Fruit fly (Drosophila melanogaster) whole organism, embryonic: ENCODE data around the gene CG17154.

Experiments used
- BEAF-32 ChIP-seq: fragments of 200-800 bp; sonication (Bioruptor generic); optimal IDR thresholded peaks from 3 replicates; lab custom pipeline; 2017; ENCODE audit warnings: missing biosample characterization, missing genetic modification characterization, mild to moderate bottlenecking, moderate library complexity, missing genetic modification reagents
- Bgb ChIP-seq: fragments of 200-800 bp; sonication (Bioruptor generic); IDR thresholded peaks from 2 replicates; pipeline ENCODE4 v1.3.6; 2022; ENCODE audit warnings: missing biosample characterization, missing genetic modification characterization; ENCODE audit not compliant: partially characterized antibody
- CG10267 ChIP-seq: fragments of 200-800 bp; sonication (Bioruptor generic); optimal IDR thresholded peaks from 2 replicates; lab custom pipeline; 2018; ENCODE audit warnings: missing biosample characterization, mild to moderate bottlenecking, missing genetic modification characterization, moderate library complexity
- CG10274 ChIP-seq: fragments of 200-800 bp; sonication (Bioruptor generic); optimal IDR thresholded peaks from 3 replicates; lab custom pipeline; 2017; ENCODE audit warnings: missing biosample characterization, mild to moderate bottlenecking, missing genetic modification characterization
- CG10543 ChIP-seq: fragments of 200-800 bp; sonication (Bioruptor generic); optimal IDR thresholded peaks from 3 replicates; lab custom pipeline; 2017; ENCODE audit warnings: missing biosample characterization, mild to moderate bottlenecking, missing genetic modification characterization, moderate library complexity
- CG10959 ChIP-seq: fragments of 200-800 bp; sonication (Bioruptor generic); IDR thresholded peaks from 2 replicates; pipeline ENCODE4 v1.3.6; 2022; ENCODE audit warnings: missing biosample characterization, missing genetic modification characterization
- CG10979 ChIP-seq: fragments of 200-800 bp; sonication (Bioruptor generic); optimal IDR thresholded peaks from 2 replicates; lab custom pipeline; 2018; ENCODE audit warnings: missing biosample characterization, mild to moderate bottlenecking, missing genetic modification characterization, moderate library complexity
- CG13296 ChIP-seq: fragments of 200-800 bp; sonication (Bioruptor generic); optimal IDR thresholded peaks from 3 replicates; lab custom pipeline; 2018; ENCODE audit warnings: missing biosample characterization, mild to moderate bottlenecking, missing genetic modification characterization
- CG15269 ChIP-seq: fragments of 200-800 bp; sonication (Bioruptor generic); optimal IDR thresholded peaks from 2 replicates; lab custom pipeline; 2018; ENCODE audit warnings: missing biosample characterization, mild to moderate bottlenecking, missing genetic modification characterization, moderate library complexity
- CG1529 ChIP-seq: fragments of 200-800 bp; sonication (Bioruptor generic); optimal IDR thresholded peaks from 3 replicates; lab custom pipeline; 2018; ENCODE audit warnings: missing biosample characterization, missing genetic modification characterization
- CG16863 ChIP-seq: fragments of 200-800 bp; sonication (Bioruptor generic); optimal IDR thresholded peaks from 3 replicates; lab custom pipeline; 2016; ENCODE audit warnings: missing biosample characterization, missing genetic modification characterization
- CG2120 ChIP-seq: fragments of 200-800 bp; sonication (Bioruptor generic); optimal IDR thresholded peaks from 3 replicates; lab custom pipeline; 2016; ENCODE audit warnings: missing biosample characterization, missing genetic modification characterization
- CG30431 ChIP-seq: fragments of 200-800 bp; sonication (Bioruptor generic); optimal IDR thresholded peaks from 2 replicates; lab custom pipeline; 2017; ENCODE audit warnings: missing biosample characterization, missing genetic modification characterization
- CG31224 ChIP-seq: fragments of 200-800 bp; sonication (Bioruptor generic); IDR thresholded peaks from 2 replicates; pipeline ENCODE4 v1.3.6; 2022; ENCODE audit warnings: missing biosample characterization, missing genetic modification characterization
- CG34224 ChIP-seq: fragments of 200-800 bp; sonication (Bioruptor generic); IDR thresholded peaks from 3 replicates; pipeline ENCODE4 v1.3.6; 2022; ENCODE audit warnings: missing biosample characterization, missing genetic modification characterization; ENCODE audit not compliant: partially characterized antibody
- CG6254 ChIP-seq: fragments of 200-800 bp; sonication (Bioruptor generic); optimal IDR thresholded peaks from 3 replicates; lab custom pipeline; 2017; ENCODE audit warnings: mild to moderate bottlenecking, missing biosample characterization, missing genetic modification reagents, missing genetic modification characterization
- CG7745 ChIP-seq: fragments of 200-800 bp; sonication (Bioruptor generic); optimal IDR thresholded peaks from 2 replicates; lab custom pipeline; 2018; ENCODE audit warnings: missing biosample characterization, mild to moderate bottlenecking, missing genetic modification characterization, moderate library complexity
- Chrac-16 ChIP-seq: fragments of 200-800 bp; sonication (Bioruptor generic); optimal IDR thresholded peaks from 3 replicates; lab custom pipeline; 2016; ENCODE audit warnings: missing biosample characterization, missing genetic modification characterization
- Dad ChIP-seq: fragments of 200-800 bp; sonication (Bioruptor generic); optimal IDR thresholded peaks from 3 replicates; lab custom pipeline; 2016; ENCODE audit warnings: missing biosample characterization, missing genetic modification characterization
- Dref ChIP-seq: fragments of 200-800 bp; sonication (Bioruptor generic); IDR thresholded peaks from 2 replicates; pipeline ENCODE4 v1.3.6; 2022; ENCODE audit warnings: missing biosample characterization, missing genetic modification characterization
- Elba2 ChIP-seq: fragments of 200-800 bp; sonication (Bioruptor generic); optimal IDR thresholded peaks from 3 replicates; lab custom pipeline; 2016; ENCODE audit warnings: missing biosample characterization, missing genetic modification characterization
- Hand ChIP-seq: fragments of 200-800 bp; sonication (Bioruptor generic); optimal IDR thresholded peaks from 2 replicates; lab custom pipeline; 2017; ENCODE audit warnings: mild to moderate bottlenecking, missing biosample characterization, missing genetic modification reagents, missing genetic modification characterization
- Tbp ChIP-seq: fragments of >200 bp; optimal IDR thresholded peaks from 2 replicates; lab custom pipeline; 2018; ENCODE audit warnings: missing biosample characterization, missing genetic modification characterization
- Usf ChIP-seq: fragments of 200-800 bp; sonication (Bioruptor generic); optimal IDR thresholded peaks from 2 replicates; lab custom pipeline; 2017; ENCODE audit warnings: missing genotype, missing biosample characterization, missing genetic modification characterization
- Xbp1 ChIP-seq: fragments of 200-800 bp; sonication (Bioruptor generic); optimal IDR thresholded peaks from 3 replicates; lab custom pipeline; 2016; ENCODE audit warnings: missing biosample characterization, mild to moderate bottlenecking, missing genetic modification characterization
- bcd ChIP-seq: fragments of 200-800 bp; sonication (Bioruptor generic); optimal IDR thresholded peaks from 2 replicates; lab custom pipeline; 2017; ENCODE audit warnings: missing biosample characterization, mild to moderate bottlenecking, missing genetic modification characterization
- btn ChIP-seq: fragments of 200-800 bp; sonication (Bioruptor generic); optimal IDR thresholded peaks from 2 replicates; lab custom pipeline; 2016; ENCODE audit warnings: missing biosample characterization, missing genetic modification characterization
- cad ChIP-seq: fragments of >200 bp; optimal IDR thresholded peaks from 2 replicates; lab custom pipeline; 2017; ENCODE audit warnings: missing biosample characterization, missing genetic modification characterization
- crol ChIP-seq: fragments of 200-800 bp; sonication (Bioruptor generic); IDR thresholded peaks from 2 replicates; pipeline ENCODE4 v1.3.6; 2022; ENCODE audit warnings: missing biosample characterization, missing genetic modification characterization
- cwo ChIP-seq: fragments of 200-800 bp; sonication (Bioruptor generic); optimal IDR thresholded peaks from 3 replicates; lab custom pipeline; 2017; ENCODE audit warnings: missing biosample characterization, missing genetic modification characterization, mild to moderate bottlenecking, moderate library complexity, missing genetic modification reagents
- dati ChIP-seq: fragments of 200-800 bp; sonication (Bioruptor generic); IDR thresholded peaks from 2 replicates; pipeline ENCODE4 v1.3.6; 2022; ENCODE audit warnings: missing biosample characterization, missing genetic modification characterization
- ems ChIP-seq: fragments of 200-800 bp; sonication (Bioruptor generic); optimal IDR thresholded peaks from 3 replicates; lab custom pipeline; 2016; ENCODE audit warnings: missing biosample characterization, missing genetic modification characterization
- fd102C ChIP-seq: fragments of 200-800 bp; sonication (Bioruptor generic); optimal IDR thresholded peaks from 2 replicates; lab custom pipeline; 2018; ENCODE audit warnings: missing biosample characterization, mild to moderate bottlenecking, missing genetic modification characterization, moderate library complexity
- gce ChIP-seq: fragments of 200-800 bp; sonication (Bioruptor generic); IDR thresholded peaks from 3 replicates; pipeline ENCODE4 v1.3.6; 2022; ENCODE audit warnings: missing biosample characterization, missing genetic modification characterization
- gro ChIP-seq: fragments of 200-800 bp; sonication (Bioruptor generic); optimal IDR thresholded peaks from 2 replicates; lab custom pipeline; 2016; ENCODE audit warnings: missing biosample characterization, missing genetic modification characterization
- insv ChIP-seq, 2 experiments: fragments of 200-800 bp; sonication (Bioruptor generic); optimal IDR thresholded peaks; 3 replicates each; lab custom pipeline; 2016 to 2018; ENCODE audit warnings: missing biosample characterization in 2 of 2, missing genetic modification characterization in 2 of 2
- kah ChIP-seq: fragments of 200-800 bp; sonication (Bioruptor generic); optimal IDR thresholded peaks from 2 replicates; lab custom pipeline; 2018; ENCODE audit warnings: missing biosample characterization, mild to moderate bottlenecking, missing genetic modification characterization
- odd ChIP-seq: fragments of 200-800 bp; sonication (Bioruptor generic); optimal IDR thresholded peaks from 2 replicates; lab custom pipeline; 2017; ENCODE audit warnings: missing biosample characterization, mild to moderate bottlenecking, missing genetic modification characterization
- pb ChIP-seq: fragments of 200-800 bp; sonication (Bioruptor generic); optimal IDR thresholded peaks from 3 replicates; lab custom pipeline; 2016; ENCODE audit warnings: missing biosample characterization, missing genetic modification characterization
- prd ChIP-seq, 3 experiments: fragments of >200 bp in 2 of 3; fragments of 200-800 bp in 1 of 3; sonication (Bioruptor generic) in 1 of 3; optimal IDR thresholded peaks in 2 of 3; IDR thresholded peaks in 1 of 3; 2 replicates in 2 of 3; 3 replicates in 1 of 3; pipeline versions ENCODE4 v1.3.6 to Lab custom; 2017 to 2022; ENCODE audit warnings: missing biosample characterization in 1 of 3, missing genetic modification characterization in 1 of 3
- pros ChIP-seq: fragments of 200-800 bp; sonication (Bioruptor generic); optimal IDR thresholded peaks from 3 replicates; lab custom pipeline; 2019; ENCODE audit warnings: missing biosample characterization, mild to moderate bottlenecking, missing genetic modification characterization, moderate library complexity
- run ChIP-seq: fragments of 200-800 bp; sonication (Bioruptor generic); optimal IDR thresholded peaks from 3 replicates; lab custom pipeline; 2018; ENCODE audit warnings: missing biosample characterization, mild to moderate bottlenecking, missing genetic modification characterization
- seq ChIP-seq: fragments of 200-800 bp; sonication (Bioruptor generic); IDR thresholded peaks from 2 replicates; pipeline ENCODE4 v1.3.6; 2022; ENCODE audit warnings: missing biosample characterization, missing genetic modification characterization
- sob ChIP-seq: fragments of 200-800 bp; sonication (Bioruptor generic); IDR thresholded peaks from 2 replicates; pipeline ENCODE4 v1.3.6; 2022; ENCODE audit warnings: missing biosample characterization, missing genetic modification characterization
- tna ChIP-seq: fragments of 200-800 bp; sonication (Bioruptor generic); IDR thresholded peaks from 2 replicates; pipeline ENCODE4 v1.3.6; 2022; ENCODE audit warnings: missing biosample characterization, missing genetic modification characterization; ENCODE audit not compliant: partially characterized antibody
- tup ChIP-seq: fragments of 200-800 bp; sonication (Bioruptor generic); optimal IDR thresholded peaks from 2 replicates; lab custom pipeline; 2016; ENCODE audit warnings: missing biosample characterization, mild to moderate bottlenecking, missing genetic modification characterization, moderate library complexity
- zen2 ChIP-seq: fragments of 200-800 bp; sonication (Bioruptor generic); IDR thresholded peaks from 3 replicates; pipeline ENCODE4 v1.3.6; 2022; ENCODE audit warnings: missing biosample characterization, missing genetic modification characterization; ENCODE audit not compliant: partially characterized antibody

The CG17154 gene

DNA sequence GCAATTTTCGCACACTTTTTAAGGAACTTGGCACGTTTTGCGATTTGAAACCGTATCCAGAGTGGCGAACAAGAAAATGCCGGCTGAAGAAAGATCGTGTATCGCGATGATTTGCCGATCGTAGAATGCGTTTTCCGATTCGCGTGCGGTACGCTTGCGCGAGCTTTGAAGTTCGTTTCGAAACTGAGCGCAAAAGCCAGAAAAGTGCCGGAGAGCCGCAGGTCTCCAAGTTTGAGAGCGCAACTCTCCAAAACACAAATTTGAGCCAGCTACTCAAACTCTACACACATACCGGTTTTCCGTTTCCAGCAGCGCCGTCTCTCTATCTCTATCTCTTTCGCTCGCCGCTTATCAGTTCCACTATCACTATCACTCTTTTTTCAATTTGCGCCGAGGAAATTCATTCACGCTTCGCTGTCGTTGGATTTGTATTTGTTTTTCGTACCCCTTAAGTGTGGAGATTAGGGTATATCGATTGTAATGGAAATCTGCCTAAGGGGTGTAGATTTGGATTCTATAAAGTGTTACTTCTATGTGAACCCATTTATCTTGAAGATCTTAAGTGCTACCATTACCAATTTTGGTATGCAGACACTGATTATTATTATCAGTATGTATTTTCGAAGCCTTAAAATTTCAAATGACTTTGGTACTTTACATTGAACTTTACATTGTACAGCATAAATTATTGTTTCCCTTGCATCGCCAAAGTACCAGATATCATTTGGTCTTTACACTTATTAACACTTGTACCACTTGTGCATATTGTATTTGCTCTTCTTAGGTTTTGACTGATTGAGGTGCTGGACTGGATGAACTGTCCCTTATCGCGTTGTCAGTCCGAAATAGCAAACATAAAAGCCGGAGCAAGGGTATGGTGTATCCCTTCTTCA is 31.9 kb upstream of the CG17154 start:
- TF ChIP-seq gce (GFP tag; lab: Robert Waterston, UW) (no peak), Tbp (GFP tag; lab: Kevin White, UChicago) (no peak), pb (GFP tag; lab: Kevin White, UChicago) (peak; percentile 29), prd (optimal IDR thresholded peaks at IDR 0.05; lab: Kevin White, UChicago) (no peak), prd (GFP tag; IDR thresholded peaks at IDR 0.05; lab: Robert Waterston, UW) (peak; percentile 66), CG34224 (GFP tag; lab: Robert Waterston, UW) (peak; percentile 42; the same call in 1 of the 3 replicates), fd102C (GFP tag; lab: Kevin White, UChicago) (peak; percentile 3), pros (peak; percentile 30), CG6254 (peak; percentile 61), CG10543 (GFP tag; lab: Kevin White, UChicago) (peak; percentile 77), sob (GFP tag; lab: Robert Waterston, UW) (no peak; the same call in 1 of the 2 replicates), Elba2 (GFP tag; lab: Kevin White, UChicago) (no peak), CG31224 (GFP tag; lab: Robert Waterston, UW) (no peak), crol (GFP tag; lab: Robert Waterston, UW) (no peak), Hand (peak; percentile 27), CG16863 (GFP tag; lab: Kevin White, UChicago) (peak; percentile 74), CG10274 (GFP tag; lab: Kevin White, UChicago) (peak; percentile 36), zen2 (peak; percentile 33; the same call in 2 of the 3 replicates), Xbp1 (peak; percentile 63), CG30431 (GFP tag; lab: Kevin White, UChicago) (peak; percentile 30), Usf (GFP tag; lab: Kevin White, UChicago) (peak; percentile 57), BEAF-32 (GFP tag; lab: Kevin White, UChicago) (no peak), cad (GFP tag; lab: Kevin White, UChicago) (no peak), insv (GFP tag; optimal IDR thresholded peaks at IDR 0.05; lab: Kevin White, UChicago) (no peak), odd (GFP tag; lab: Kevin White, UChicago) (peak; percentile 58), ems (GFP tag; lab: Kevin White, UChicago) (peak; percentile 72), CG7745 (no peak), CG15269 (tag; lab: Kevin White, UChicago) (peak; percentile 59), dati (no peak), CG10979 (tag; lab: Kevin White, UChicago) (peak; percentile 86), Dad (GFP tag; lab: Kevin White, UChicago) (peak; percentile 46), CG1529 (peak; percentile 28), CG2120 (GFP tag; lab: Kevin White, UChicago) (peak; percentile 74), bcd (GFP tag; lab: Kevin White, UChicago) (peak; percentile 70), tup (no peak), Bgb (peak; percentile 55; the same call in 1 of the 2 replicates), gro (no peak), CG10959 (GFP tag; lab: Robert Waterston, UW) (0 out of 2 replicates have a peak, but pooled peaks have one; percentile 42), btn (GFP tag; lab: Kevin White, UChicago) (peak; percentile 48), run (tag; lab: Kevin White, UChicago) (peak; percentile 54), CG13296 (GFP tag; lab: Kevin White, UChicago) (peak; percentile 37), cwo (peak; percentile 72), seq (peak; percentile 57; the same call in 1 of the 2 replicates), Dref (no peak), tna (GFP tag; lab: Robert Waterston, UW) (peak; percentile 30; the same call in 1 of the 2 replicates), kah (no peak), Chrac-16 (GFP tag; lab: Kevin White, UChicago) (peak; percentile 61), CG10267 (tag; lab: Kevin White, UChicago) (peak; percentile 77)
